Worm (Caenorhabditis elegans): ENCODE measurements around the gene fbxb-50.

DNA sequence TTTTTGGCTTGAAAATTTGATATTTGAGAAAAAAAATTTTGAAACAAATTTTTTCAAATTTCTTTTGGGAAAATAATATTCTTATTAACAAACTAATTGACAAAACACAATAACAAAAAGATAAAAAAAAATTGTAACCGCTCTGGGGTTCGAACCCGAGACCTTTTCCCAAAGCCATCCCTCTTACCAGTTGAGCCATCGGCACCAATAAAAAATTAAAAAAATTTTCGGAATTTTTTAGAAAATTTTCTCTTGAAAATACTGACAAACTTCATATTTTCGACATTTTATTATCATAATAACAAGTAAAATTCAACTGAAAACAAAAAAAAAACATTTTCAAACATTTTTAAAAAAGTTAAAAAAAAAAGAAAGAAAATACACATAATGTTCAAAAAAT is 34.3 kb upstream of the fbxb-50 start:
- TF ChIP-seq W03F9.2 (tag; optimal IDR thresholded peaks at IDR 0.05) (no peak), him-1 (tag; optimal IDR thresholded peaks at IDR 0.05) (no peak), dao-5 (tag; optimal IDR thresholded peaks at IDR 0.05) (no peak)

All from whole organism, L4/young adult.